Worm (Caenorhabditis elegans) whole organism, young adult: ENCODE data around the gene C55A6.1.

ENCODE experiments used
- B0035.1 ChIP-seq: sonication (generic microtip); optimal IDR thresholded peaks from 2 replicates; lab custom pipeline; 2016; ENCODE audit warnings: missing genetic modification characterization, mild to moderate bottlenecking, missing compliant biosample characterization, missing genotype, missing genetic modification reagents
- B0336.3 ChIP-seq: fragments of 200-800 bp; sonication (Bioruptor generic); IDR thresholded peaks from 2 replicates; pipeline ENCODE4 v1.3.6; 2022; ENCODE audit warnings: missing genetic modification characterization, missing compliant biosample characterization
- C06A6.2 ChIP-seq: fragments of 200-800 bp; sonication (Bioruptor generic); conservative IDR thresholded peaks from 2 replicates; pipeline ENCODE4 v1.3.6; 2022; ENCODE audit warnings: missing genetic modification characterization, missing compliant biosample characterization
- C17E4.6 ChIP-seq: fragments of 200-800 bp; sonication (Bioruptor generic); IDR thresholded peaks from 2 replicates; pipeline ENCODE4 v1.3.6; 2022; ENCODE audit warnings: missing genetic modification reagents, missing genetic modification characterization, missing compliant biosample characterization
- K12H6.12 ChIP-seq: fragments of 200-800 bp; sonication (Bioruptor generic); optimal IDR thresholded peaks from 2 replicates; lab custom pipeline; 2018; ENCODE audit warnings: mild to moderate bottlenecking, missing genetic modification characterization, missing compliant biosample characterization
- Y53G8AR.9 ChIP-seq: fragments of 200-800 bp; sonication (Bioruptor generic); conservative IDR thresholded peaks from 2 replicates; pipeline ENCODE4 v1.3.6; 2022; ENCODE audit warnings: missing genetic modification reagents, missing genetic modification characterization, missing compliant biosample characterization
- athp-1 ChIP-seq: sonication (generic microtip); optimal IDR thresholded peaks from 2 replicates; lab custom pipeline; 2017; ENCODE audit warnings: mild to moderate bottlenecking, missing genetic modification characterization, missing compliant biosample characterization
- ccch-3 ChIP-seq: fragments of 200-800 bp; sonication (Bioruptor generic); optimal IDR thresholded peaks from 2 replicates; lab custom pipeline; 2018; ENCODE audit warnings: mild to moderate bottlenecking, missing genetic modification characterization, missing compliant biosample characterization
- ceh-100 ChIP-seq: fragments of 200-800 bp; sonication (Bioruptor generic); IDR thresholded peaks from 2 replicates; pipeline ENCODE4 v1.3.6; 2022; ENCODE audit warnings: missing genetic modification reagents, missing genetic modification characterization, missing compliant biosample characterization
- ceh-27 ChIP-seq: fragments of 200-800 bp; sonication (Bioruptor generic); optimal IDR thresholded peaks from 2 replicates; lab custom pipeline; 2018; ENCODE audit warnings: mild to moderate bottlenecking, missing genetic modification characterization, moderate library complexity, missing compliant biosample characterization
- ceh-40 ChIP-seq: fragments of 200-800 bp; sonication (Bioruptor generic); IDR thresholded peaks from 2 replicates; pipeline ENCODE4 v1.3.6; 2022; ENCODE audit warnings: missing genetic modification characterization, missing compliant biosample characterization
- dox-1 ChIP-seq: fragments of 200-800 bp; sonication (Bioruptor generic); IDR thresholded peaks from 2 replicates; pipeline ENCODE4 v1.3.6; 2022; ENCODE audit warnings: missing genetic modification reagents, missing genetic modification characterization, missing compliant biosample characterization
- dpff-1 ChIP-seq: sonication (generic microtip); optimal IDR thresholded peaks from 2 replicates; lab custom pipeline; 2017; ENCODE audit warnings: mild to moderate bottlenecking, missing genetic modification characterization, missing compliant biosample characterization
- efl-1 ChIP-seq: fragments of 150-350 bp; optimal IDR thresholded peaks from 2 replicates; lab custom pipeline; 2014; ENCODE audit warnings: missing biosample characterization, missing genetic modification reagents, missing genetic modification characterization
- egl-18 ChIP-seq: fragments of 200-800 bp; sonication (Bioruptor generic); IDR thresholded peaks from 2 replicates; pipeline ENCODE4 v1.3.6; 2022; ENCODE audit warnings: missing genetic modification reagents, missing genetic modification characterization, missing compliant biosample characterization
- hmg-1.2 ChIP-seq: fragments of 200-800 bp; sonication (Bioruptor generic); IDR thresholded peaks from 2 replicates; pipeline ENCODE4 v1.3.6; 2022; ENCODE audit warnings: missing genetic modification reagents, missing genetic modification characterization, missing compliant biosample characterization
- lin-35 ChIP-seq, 3 experiments: fragments of 150-350 bp in 2 of 3; sonication (generic microtip) in 1 of 3; optimal IDR thresholded peaks; 2 replicates each; lab custom pipeline; 2014 to 2018; ENCODE audit warnings: missing biosample characterization in 3 of 3, missing genetic modification characterization in 3 of 3, missing genetic modification reagents in 3 of 3
- lin-40 ChIP-seq: sonication (generic microtip); optimal IDR thresholded peaks from 2 replicates; lab custom pipeline; 2016; ENCODE audit warnings: missing genetic modification characterization, mild to moderate bottlenecking, missing compliant biosample characterization, missing genotype, missing genetic modification reagents
- mxl-1 ChIP-seq: sonication (generic microtip); optimal IDR thresholded peaks from 2 replicates; lab custom pipeline; 2016; ENCODE audit warnings: missing genetic modification characterization, missing compliant biosample characterization
- nfya-1 ChIP-seq: sonication (generic microtip); optimal IDR thresholded peaks from 2 replicates; lab custom pipeline; 2017; ENCODE audit warnings: antibody characterized with exemption, missing compliant biosample characterization, missing genetic modification characterization, borderline replicate concordance; ENCODE audit not compliant: insufficient read depth
- nfya-2 ChIP-seq: fragments of 200-800 bp; sonication (Bioruptor generic); IDR thresholded peaks from 2 replicates; pipeline ENCODE4 v1.3.6; 2022; ENCODE audit warnings: missing genetic modification reagents, missing genetic modification characterization, missing compliant biosample characterization
- nfyb-1 ChIP-seq: fragments of 200-800 bp; sonication (Bioruptor generic); IDR thresholded peaks from 2 replicates; pipeline ENCODE4 v1.3.6; 2022; ENCODE audit warnings: missing genetic modification reagents, missing genetic modification characterization, missing compliant biosample characterization
- nhr-80 ChIP-seq: sonication (generic microtip); optimal IDR thresholded peaks from 2 replicates; lab custom pipeline; 2016; ENCODE audit warnings: missing genetic modification characterization, missing compliant biosample characterization
- sdz-38 ChIP-seq: sonication (generic microtip); optimal IDR thresholded peaks from 2 replicates; lab custom pipeline; 2016; ENCODE audit warnings: missing genotype, missing genetic modification characterization, missing compliant biosample characterization
- snpc-4 ChIP-seq, 5 experiments: fragments of 150-350 bp in 1 of 5; sonication (generic microtip) in 4 of 5; optimal IDR thresholded peaks; 2 replicates each; lab custom pipeline; 2014 to 2018; ENCODE audit warnings: missing genetic modification characterization in 5 of 5, missing biosample characterization in 3 of 5, antibody characterized with exemption in 2 of 5, mild to moderate bottlenecking in 2 of 5, missing compliant biosample characterization in 2 of 5, missing genotype in 2 of 5, moderate library complexity in 2 of 5, missing genetic modification reagents in 1 of 5
- somi-1 ChIP-seq: fragments of 200-800 bp; sonication (Bioruptor generic); optimal IDR thresholded peaks from 2 replicates; lab custom pipeline; 2018; ENCODE audit warnings: mild to moderate bottlenecking, missing genetic modification characterization, missing compliant biosample characterization
- zfh-2 ChIP-seq: fragments of 200-800 bp; sonication (Bioruptor generic); conservative IDR thresholded peaks from 2 replicates; pipeline ENCODE4 v1.3.6; 2022; ENCODE audit warnings: missing genetic modification reagents, missing genetic modification characterization, missing compliant biosample characterization
- ztf-18 ChIP-seq: sonication (generic microtip); optimal IDR thresholded peaks from 2 replicates; lab custom pipeline; 2016; ENCODE audit warnings: missing genotype, mild to moderate bottlenecking, missing genetic modification characterization, missing compliant biosample characterization
- ztf-22 ChIP-seq: fragments of 200-800 bp; sonication (Bioruptor generic); optimal IDR thresholded peaks from 2 replicates; lab custom pipeline; 2018; ENCODE audit warnings: mild to moderate bottlenecking, missing genetic modification characterization, moderate library complexity, missing compliant biosample characterization
- ztf-26 ChIP-seq: sonication (generic microtip); optimal IDR thresholded peaks from 2 replicates; lab custom pipeline; 2017; ENCODE audit warnings: missing genetic modification characterization, missing compliant biosample characterization

C55A6.1 gene

ce11 chrV:11541284-11541683 lies 36.5 kb upstream of the C55A6.1 start (continued):
- no peak; the same call in 1 of the 2 replicates for TF ChIP-seq nfyb-1 (GFP tag; lab: Robert Waterston, UW)
- TF ChIP-seq, all 124 proteins: peak for 17

ce11 chrV:11539502-11539901 lies 34.7 kb upstream of the C55A6.1 start:
- TF ChIP-seq B0336.3: no peak
- TF ChIP-seq nfya-2 (GFP tag; lab: Robert Waterston, UW): no peak
- TF ChIP-seq ztf-18 (tag; lab: Kevin White, UChicago): no peak
- no peak for TF ChIP-seq zfh-2
- no peak for TF ChIP-seq somi-1 (GFP tag; lab: Kevin White, UChicago)
- no peak for TF ChIP-seq ccch-3 (GFP tag; lab: Kevin White, UChicago)
- TF ChIP-seq sdz-38 (tag; lab: Kevin White, UChicago): no peak
- no peak for TF ChIP-seq snpc-4 (GFP tag; optimal IDR thresholded peaks at IDR 0.05; lab: Kevin White, UChicago)
- TF ChIP-seq snpc-4 (tag; optimal IDR thresholded peaks at IDR 0.05; lab: Kevin White, UChicago): no peak
- no peak for TF ChIP-seq nfya-1 (tag; lab: Kevin White, UChicago)

- no peak for TF ChIP-seq efl-1
- TF ChIP-seq lin-40 (tag; lab: Kevin White, UChicago): no peak
- no peak for TF ChIP-seq ceh-40 (GFP tag; lab: Robert Waterston, UW)
- no peak for TF ChIP-seq ceh-27 (GFP tag; lab: Kevin White, UChicago)
- TF ChIP-seq B0035.1 (tag; lab: Kevin White, UChicago): no peak
- no peak for TF ChIP-seq athp-1 (tag; lab: Kevin White, UChicago)
These were observed 31.9 kb upstream of the C55A6.1 start for ce11 chrV:11536667-11537066.

ce11 chrV:11535504-11536062 lies 30.8 kb upstream of the C55A6.1 start:
- TF ChIP-seq egl-18 (GFP tag; lab: Robert Waterston, UW): no peak
- TF ChIP-seq athp-1 (tag; lab: Kevin White, UChicago): no peak
- TF ChIP-seq nhr-80 (tag; lab: Kevin White, UChicago): peak; percentile 86
- no peak for TF ChIP-seq C06A6.2 (GFP tag; lab: Robert Waterston, UW)
- TF ChIP-seq dox-1 (GFP tag; lab: Robert Waterston, UW): peak; percentile 33; the same call in 1 of the 2 replicates
- peak; percentile 55 for TF ChIP-seq Y53G8AR.9 (GFP tag; lab: Robert Waterston, UW)
- TF ChIP-seq B0336.3: peak; percentile 9; the same call in 1 of the 2 replicates
- TF ChIP-seq mxl-1: no peak
- TF ChIP-seq K12H6.12: no peak
- peak in 1 of 3 experiments; percentile 47 for TF ChIP-seq lin-35 (GFP tag; optimal IDR thresholded peaks at IDR 0.05; lab: Kevin White, UChicago)
- TF ChIP-seq dpff-1 (tag; lab: Kevin White, UChicago): no peak
- no peak for TF ChIP-seq C17E4.6 (GFP tag; lab: Robert Waterston, UW)
- 0 out of 2 replicates have a peak, but pooled peaks have one; percentile 22 for TF ChIP-seq zfh-2
- no peak for TF ChIP-seq ceh-100 (GFP tag; lab: Robert Waterston, UW)
- TF ChIP-seq ztf-22 (GFP tag; lab: Kevin White, UChicago): no peak
- peak; percentile 16; the same call in 1 of the 2 replicates for TF ChIP-seq hmg-1.2 (GFP tag; lab: Robert Waterston, UW)
- no peak for TF ChIP-seq ccch-3 (GFP tag; lab: Kevin White, UChicago)
- peak; percentile 47 for TF ChIP-seq ztf-26 (tag; lab: Kevin White, UChicago)
- TF ChIP-seq snpc-4 (GFP tag; optimal IDR thresholded peaks at IDR 0.05; lab: Kevin White, UChicago): no peak
- peak in 1 of 4 experiments; percentile 33 for TF ChIP-seq snpc-4 (tag; optimal IDR thresholded peaks at IDR 0.05; lab: Kevin White, UChicago)
- no peak for TF ChIP-seq ceh-27 (GFP tag; lab: Kevin White, UChicago)
